Comparison of ENCODE assay signal across 3 fruit fly cellular contexts in genomic region chrX:1248735-1249134, dm6.
TF ChIP-seq lines count a peak whose summit lies in the region.

No protein-coding gene starts in this region.

TF ChIP-seq in whole organism, embryonic, 481 proteins besides CTCF, POLR2A, EP300 and RAD21 (continued from another document and continues in another):
- TF ChIP-seq CG3065 (GFP tag; optimal IDR thresholded peaks at IDR 0.05; lab: Kevin White, UChicago), result no peak
- no peak for TF ChIP-seq tup (GFP tag; optimal IDR thresholded peaks at IDR 0.05; lab: Kevin White, UChicago)
- 0 out of 2 replicates have a peak, but pooled peaks have one; percentile 9 for TF ChIP-seq CG31441 (GFP tag; IDR thresholded peaks at IDR 0.05; lab: Robert Waterston, UW)
- TF ChIP-seq CG18599 (GFP tag; optimal IDR thresholded peaks at IDR 0.05; lab: Kevin White, UChicago), result peak; percentile 1
- TF ChIP-seq Sox102F (GFP tag; optimal IDR thresholded peaks at IDR 0.05; lab: Kevin White, UChicago), result peak; percentile 9
- no peak for TF ChIP-seq mld (GFP tag; IDR thresholded peaks at IDR 0.05; lab: Robert Waterston, UW; ENCODE audit: partially characterized antibody)
- TF ChIP-seq CG12744 (GFP tag; optimal IDR thresholded peaks at IDR 0.05; lab: Kevin White, UChicago), result no peak
- TF ChIP-seq esg (GFP tag; conservative IDR thresholded peaks at IDR 0.05; lab: Robert Waterston, UW), result no peak
- no peak for TF ChIP-seq CG10366 (GFP tag; IDR thresholded peaks at IDR 0.05; lab: Robert Waterston, UW)
- no peak for TF ChIP-seq Rfx (GFP tag; IDR thresholded peaks at IDR 0.05; lab: Robert Waterston, UW)
- 0 out of 2 replicates have a peak, but pooled peaks have one; percentile 14 for TF ChIP-seq Drgx (GFP tag; IDR thresholded peaks at IDR 0.05; lab: Robert Waterston, UW)
- no peak for TF ChIP-seq ro (GFP tag; IDR thresholded peaks at IDR 0.05; lab: Robert Waterston, UW)
- no peak for TF ChIP-seq CG32532 (GFP tag; IDR thresholded peaks at IDR 0.05; lab: Robert Waterston, UW)
- no peak for TF ChIP-seq Med (GFP tag; lab: Kevin White, UChicago)
- TF ChIP-seq otp (GFP tag; IDR thresholded peaks at IDR 0.05; lab: Robert Waterston, UW), result no peak
- TF ChIP-seq bsh (GFP tag; optimal IDR thresholded peaks at IDR 0.05; lab: Kevin White, UChicago), result peak in 1 of 2 experiments; percentile 40
- no peak for TF ChIP-seq hth (optimal IDR thresholded peaks at IDR 0.05; lab: Kevin White, UChicago)
- no peak for TF ChIP-seq grau (tag; optimal IDR thresholded peaks at IDR 0.05; lab: Kevin White, UChicago)
- peak; percentile 93 for TF ChIP-seq CG10274 (GFP tag; optimal IDR thresholded peaks at IDR 0.05; lab: Kevin White, UChicago)
- TF ChIP-seq Jarid2 (GFP tag; optimal IDR thresholded peaks at IDR 0.05; lab: Kevin White, UChicago), result no peak
- TF ChIP-seq CG4617 (GFP tag; optimal IDR thresholded peaks at IDR 0.05; lab: Kevin White, UChicago; ENCODE audit: borderline replicate concordance), result no peak
- TF ChIP-seq vvl (GFP tag; IDR thresholded peaks at IDR 0.05; lab: Robert Waterston, UW), result no peak
- TF ChIP-seq Opbp (GFP tag; IDR thresholded peaks at IDR 0.05; lab: Robert Waterston, UW; ENCODE audit: partially characterized antibody), result no peak
- no peak for TF ChIP-seq CG7556 (GFP tag; optimal IDR thresholded peaks at IDR 0.05; lab: Kevin White, UChicago)
- TF ChIP-seq twi (tag; optimal IDR thresholded peaks at IDR 0.05; lab: Kevin White, UChicago), result no peak
- no peak for TF ChIP-seq CG12391 (tag; optimal IDR thresholded peaks at IDR 0.05; lab: Kevin White, UChicago)
- no peak for TF ChIP-seq CG10209 (GFP tag; optimal IDR thresholded peaks at IDR 0.05; lab: Kevin White, UChicago)
- peak; percentile 33; the same call in 1 of the 3 replicates for TF ChIP-seq row (GFP tag; IDR thresholded peaks at IDR 0.05; lab: Robert Waterston, UW)
- no peak for TF ChIP-seq sens-2 (GFP tag; IDR thresholded peaks at IDR 0.05; lab: Robert Waterston, UW)
- TF ChIP-seq nom (GFP tag; optimal IDR thresholded peaks at IDR 0.05; lab: Kevin White, UChicago), result peak; percentile 66
- TF ChIP-seq dmrt99B (tag; optimal IDR thresholded peaks at IDR 0.05; lab: Kevin White, UChicago), result peak; percentile 40
- peak; percentile 2 for TF ChIP-seq Oli (tag; optimal IDR thresholded peaks at IDR 0.05; lab: Kevin White, UChicago)
- no peak for TF ChIP-seq p53 (GFP tag; optimal IDR thresholded peaks at IDR 0.05; lab: Kevin White, UChicago)
- no peak for TF ChIP-seq luna (GFP tag; optimal IDR thresholded peaks at IDR 0.05; lab: Kevin White, UChicago)
- TF ChIP-seq az2 (GFP tag; optimal IDR thresholded peaks at IDR 0.05; lab: Kevin White, UChicago), result no peak
- TF ChIP-seq BEAF-32 (GFP tag; optimal IDR thresholded peaks at IDR 0.05; lab: Kevin White, UChicago), result no peak
- no peak for TF ChIP-seq CG17568 (GFP tag; optimal IDR thresholded peaks at IDR 0.05; lab: Kevin White, UChicago)
- peak; percentile 26 for TF ChIP-seq CG1603 (tag; optimal IDR thresholded peaks at IDR 0.05; lab: Kevin White, UChicago)
- no peak for TF ChIP-seq bigmax (GFP tag; optimal IDR thresholded peaks at IDR 0.05; lab: Kevin White, UChicago)
- TF ChIP-seq Hr51 (GFP tag; optimal IDR thresholded peaks at IDR 0.05; lab: Kevin White, UChicago), result peak in 1 of 2 experiments; percentile 17
- TF ChIP-seq CG31224 (GFP tag; IDR thresholded peaks at IDR 0.05; lab: Robert Waterston, UW), result no peak
- peak; percentile 32 for TF ChIP-seq CG11504 (tag; optimal IDR thresholded peaks at IDR 0.05; lab: Kevin White, UChicago)
- TF ChIP-seq chn (GFP tag; optimal IDR thresholded peaks at IDR 0.05; lab: Kevin White, UChicago), result no peak
- no peak for TF ChIP-seq CG18476 (GFP tag; optimal IDR thresholded peaks at IDR 0.05; lab: Kevin White, UChicago)
- TF ChIP-seq lbe (GFP tag; optimal IDR thresholded peaks at IDR 0.05; lab: Kevin White, UChicago), result peak; percentile 50

TF ChIP-seq in whole organism, prepupa, 60 proteins besides CTCF, POLR2A, EP300 and RAD21 (continued from another document):
- TF ChIP-seq lz (GFP tag; optimal IDR thresholded peaks at IDR 0.05; lab: Kevin White, UChicago), result peak; percentile 89
- peak; percentile 40 for TF ChIP-seq CG15336 (GFP tag; IDR thresholded peaks at IDR 0.05; lab: Robert Waterston, UW)
- peak; percentile 65 for TF ChIP-seq CG6854 (GFP tag; optimal IDR thresholded peaks at IDR 0.05; lab: Kevin White, UChicago)
- peak; percentile 74 for TF ChIP-seq CG6163 (GFP tag; IDR thresholded peaks at IDR 0.05; lab: Robert Waterston, UW)
- peak; percentile 78 for TF ChIP-seq net (GFP tag; optimal IDR thresholded peaks at IDR 0.05; lab: Kevin White, UChicago)
- peak; percentile 85 for TF ChIP-seq acj6 (GFP tag; optimal IDR thresholded peaks at IDR 0.05; lab: Kevin White, UChicago)
- no peak for TF ChIP-seq CG4318 (GFP tag; optimal IDR thresholded peaks at IDR 0.05; lab: Kevin White, UChicago)
- peak; percentile 86 for TF ChIP-seq CG34406 (GFP tag; optimal IDR thresholded peaks at IDR 0.05; lab: Kevin White, UChicago)
- TF ChIP-seq fd59A (GFP tag; optimal IDR thresholded peaks at IDR 0.05; lab: Kevin White, UChicago), result peak; percentile 75
- peak; percentile 53 to 61 for TF ChIP-seq salr (GFP tag; optimal IDR thresholded peaks at IDR 0.05; lab: Kevin White, UChicago)
- TF ChIP-seq CG10631 (GFP tag; optimal IDR thresholded peaks at IDR 0.05; lab: Kevin White, UChicago), result peak; percentile 75
- TF ChIP-seq OdsH (GFP tag; optimal IDR thresholded peaks at IDR 0.05; lab: Kevin White, UChicago), result peak; percentile 87
- TF ChIP-seq dsx (GFP tag; optimal IDR thresholded peaks at IDR 0.05; lab: Kevin White, UChicago; ENCODE audit: poor library complexity, severe bottlenecking), result peak; percentile 86
- peak; percentile 90 for TF ChIP-seq CG7368 (GFP tag; optimal IDR thresholded peaks at IDR 0.05; lab: Kevin White, UChicago)
- peak; percentile 29 for TF ChIP-seq fd85E (GFP tag; optimal IDR thresholded peaks at IDR 0.05; lab: Kevin White, UChicago)
- TF ChIP-seq CG32006 (GFP tag; optimal IDR thresholded peaks at IDR 0.05; lab: Kevin White, UChicago), result peak; percentile 60
- no peak for TF ChIP-seq Gug (GFP tag; IDR thresholded peaks at IDR 0.05; lab: Robert Waterston, UW)
- TF ChIP-seq CG11762 (GFP tag; optimal IDR thresholded peaks at IDR 0.05; lab: Kevin White, UChicago; ENCODE audit: insufficient read depth), result peak; percentile 68
- TF ChIP-seq cyc (GFP tag; optimal IDR thresholded peaks at IDR 0.05; lab: Kevin White, UChicago), result peak; percentile 89
- no peak for TF ChIP-seq dac (GFP tag; optimal IDR thresholded peaks at IDR 0.05; lab: Kevin White, UChicago)
- peak; percentile 60 for TF ChIP-seq CG16779 (tag; optimal IDR thresholded peaks at IDR 0.05; lab: Kevin White, UChicago)
- TF ChIP-seq eg (GFP tag; IDR thresholded peaks at IDR 0.05; lab: Robert Waterston, UW), result no peak
- peak; percentile 86 for TF ChIP-seq Met (GFP tag; optimal IDR thresholded peaks at IDR 0.05; lab: Kevin White, UChicago)
- peak; percentile 58 for TF ChIP-seq CG8119 (GFP tag; IDR thresholded peaks at IDR 0.05; lab: Robert Waterston, UW)
- TF ChIP-seq Hr38 (GFP tag; optimal IDR thresholded peaks at IDR 0.05; lab: Kevin White, UChicago), result no peak
- peak; percentile 81 for TF ChIP-seq CG8632 (GFP tag; optimal IDR thresholded peaks at IDR 0.05; lab: Kevin White, UChicago)
- TF ChIP-seq pdm3 (GFP tag; optimal IDR thresholded peaks at IDR 0.05; lab: Kevin White, UChicago), result peak; percentile 89
- peak; percentile 87 for TF ChIP-seq Smox (GFP tag; optimal IDR thresholded peaks at IDR 0.05; lab: Kevin White, UChicago)
- TF ChIP-seq Ets96B (tag; optimal IDR thresholded peaks at IDR 0.05; lab: Kevin White, UChicago), result peak; percentile 84
- peak; percentile 79 for TF ChIP-seq CG6808 (GFP tag; optimal IDR thresholded peaks at IDR 0.05; lab: Kevin White, UChicago)
- TF ChIP-seq svp (GFP tag; lab: Kevin White, UChicago), result peak; percentile 95
- TF ChIP-seq vri (GFP tag; optimal IDR thresholded peaks at IDR 0.05; lab: Kevin White, UChicago), result peak; percentile 76
- peak; percentile 83 for TF ChIP-seq achi (GFP tag; optimal IDR thresholded peaks at IDR 0.05; lab: Kevin White, UChicago)
- peak; percentile 50 for TF ChIP-seq Hr4 (GFP tag; optimal IDR thresholded peaks at IDR 0.05; lab: Kevin White, UChicago)
- no peak for TF ChIP-seq CG11294 (GFP tag; IDR thresholded peaks at IDR 0.05; lab: Robert Waterston, UW)
- peak; percentile 45 for TF ChIP-seq Lpt (GFP tag; optimal IDR thresholded peaks at IDR 0.05; lab: Kevin White, UChicago)

TF ChIP-seq in whole organism, wandering third instar larva, 38 proteins besides CTCF, POLR2A, EP300 and RAD21 (continued from another document):
- TF ChIP-seq Hr78 (GFP tag; optimal IDR thresholded peaks at IDR 0.05; lab: Kevin White, UChicago), result no peak
- no peak for TF ChIP-seq N (GFP tag; optimal IDR thresholded peaks at IDR 0.05; lab: Kevin White, UChicago)
- peak; percentile 70 for TF ChIP-seq Sp1 (GFP tag; optimal IDR thresholded peaks at IDR 0.05; lab: Kevin White, UChicago)
- peak; percentile 71 for TF ChIP-seq dmrt93B (GFP tag; optimal IDR thresholded peaks at IDR 0.05; lab: Kevin White, UChicago)
- no peak for TF ChIP-seq tai (GFP tag; optimal IDR thresholded peaks at IDR 0.05; lab: Kevin White, UChicago)
- TF ChIP-seq dl (GFP tag; optimal IDR thresholded peaks at IDR 0.05; lab: Kevin White, UChicago; ENCODE audit: insufficient read depth in 1 of 2, partially characterized antibody in 2 of 2), result no peak
- TF ChIP-seq Jra (GFP tag; optimal IDR thresholded peaks at IDR 0.05; lab: Kevin White, UChicago), result peak; percentile 46
TF ChIP-seq in whole organism, wandering third instar larva: peak in this region for 19.
